3 worm cellular contexts compared by ENCODE assay signal in genomic region chrII:13341320-13341719, ce11.
TF ChIP-seq lines count a peak whose summit lies in the region.

No protein-coding gene starts in this region.

TF ChIP-seq in whole organism, early embryonic, 17 proteins besides CTCF, POLR2A, EP300 and RAD21:
- TF ChIP-seq ceh-36 (tag; optimal IDR thresholded peaks at IDR 0.05; lab: Kevin White, UChicago) (peak; percentile 78), ama-1 (optimal IDR thresholded peaks at IDR 0.05; lab: Kevin White, UChicago) (no peak), flt-1 (GFP tag; IDR thresholded peaks at IDR 0.05; lab: Robert Waterston, UW) (0 out of 2 replicates have a peak, but pooled peaks have one; percentile 1)

TF ChIP-seq in whole organism, late embryonic, 69 proteins besides CTCF, POLR2A, EP300 and RAD21:
- TF ChIP-seq dve-1 (tag; optimal IDR thresholded peaks at IDR 0.05; lab: Kevin White, UChicago) (peak; percentile 82), rnt-1 (tag; optimal IDR thresholded peaks at IDR 0.05; lab: Kevin White, UChicago) (no peak)

TF ChIP-seq in whole organism, young adult, 124 proteins besides CTCF, POLR2A, EP300 and RAD21:
- TF ChIP-seq zfh-2 (GFP tag; conservative IDR thresholded peaks at IDR 0.05; lab: Robert Waterston, UW) (no peak), ekl-4 (GFP tag; IDR thresholded peaks at IDR 0.05; lab: Robert Waterston, UW) (peak; percentile 25; the same call in 1 of the 2 replicates), repo-1 (tag; optimal IDR thresholded peaks at IDR 0.05; lab: Kevin White, UChicago) (no peak), sdz-38 (tag; optimal IDR thresholded peaks at IDR 0.05; lab: Kevin White, UChicago) (no peak), madf-8 (GFP tag; conservative IDR thresholded peaks at IDR 0.05; lab: Robert Waterston, UW) (no peak)
